Worm (Caenorhabditis elegans): ENCODE measurements around the gene T27A1.3.

DNA sequence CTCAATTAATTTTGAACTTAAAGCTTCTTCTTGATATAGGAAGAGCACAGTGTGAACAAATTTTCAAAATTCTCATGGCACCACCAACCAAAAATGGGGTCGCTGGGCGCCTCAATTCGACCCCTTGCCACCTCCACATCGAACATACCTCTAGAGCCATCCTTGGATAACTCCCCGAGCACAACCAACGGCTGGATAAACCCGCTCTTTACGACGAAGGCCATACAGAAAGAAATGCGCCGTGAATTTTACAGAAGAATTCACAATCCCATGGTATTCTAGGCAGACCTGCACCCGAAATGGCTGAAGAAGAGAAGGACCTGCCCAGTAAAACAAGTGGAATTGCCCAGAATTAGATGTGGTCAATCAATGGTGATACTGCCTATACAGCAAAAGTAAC is 32.7 kb upstream of the T27A1.3 start:
- TF ChIP-seq dao-5 (tag; optimal IDR thresholded peaks at IDR 0.05) = no peak
- no peak for TF ChIP-seq W03F9.2 (tag; optimal IDR thresholded peaks at IDR 0.05)
- TF ChIP-seq him-1 (tag; optimal IDR thresholded peaks at IDR 0.05) = no peak
